Fruit fly (Drosophila melanogaster): Measurements from ENCODE around the gene snsl.

Gene snsl

DNA sequence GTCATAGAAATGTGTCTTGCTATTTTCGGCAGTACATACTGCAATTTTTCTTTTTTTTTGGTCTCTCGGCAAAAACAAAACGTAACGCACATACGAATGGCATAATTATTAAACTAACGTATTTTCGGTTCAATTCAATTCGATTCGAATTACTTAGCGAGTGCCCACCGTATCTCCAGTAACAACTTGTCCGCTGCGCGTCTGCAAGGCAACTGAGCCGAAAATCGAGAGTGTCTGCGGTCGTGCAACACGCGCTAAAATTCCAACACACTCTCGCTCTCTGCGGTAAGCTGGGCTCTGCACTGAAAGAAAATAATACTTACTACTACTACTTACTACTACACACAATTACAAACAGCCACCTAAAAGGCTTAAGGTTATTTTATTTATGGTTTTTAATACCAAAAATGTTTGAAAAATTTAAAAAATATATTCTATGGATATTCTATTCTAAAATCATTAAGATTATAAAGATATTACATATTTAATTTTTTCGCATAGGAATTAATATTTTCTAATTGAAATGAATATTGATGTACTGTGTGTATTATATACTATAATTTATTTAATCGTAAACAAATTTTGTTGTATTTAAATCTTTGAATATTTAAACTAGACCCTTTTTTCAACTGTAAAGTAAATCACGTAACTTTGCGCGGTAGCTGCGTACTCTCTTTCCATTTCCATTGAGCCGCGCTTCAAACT lies at the start of gene snsl (continued):
- TF ChIP-seq HLH3B (GFP tag; IDR thresholded peaks at IDR 0.05) (peak; percentile 38; the same call in 1 of the 2 replicates), nmo (GFP tag; optimal IDR thresholded peaks at IDR 0.05) (peak; percentile 79), CG6683 (GFP tag; optimal IDR thresholded peaks at IDR 0.05) (peak; percentile 19), mirr (GFP tag; optimal IDR thresholded peaks at IDR 0.05) (peak; percentile 0), klu (GFP tag; IDR thresholded peaks at IDR 0.05) (0 out of 2 replicates have a peak, but pooled peaks have one; percentile 21), Mrtf (GFP tag; IDR thresholded peaks at IDR 0.05) (no peak), CG9215 (GFP tag; IDR thresholded peaks at IDR 0.05) (no peak), danr (GFP tag; IDR thresholded peaks at IDR 0.05) (no peak), tin (GFP tag; optimal IDR thresholded peaks at IDR 0.05) (peak; percentile 40), CG5245 (GFP tag; optimal IDR thresholded peaks at IDR 0.05) (peak; percentile 8), Dbx (GFP tag; IDR thresholded peaks at IDR 0.05) (0 out of 3 replicates have a peak, but pooled peaks have one; percentile 14), CG14441 (GFP tag; IDR thresholded peaks at IDR 0.05) (0 out of 2 replicates have a peak, but pooled peaks have one; percentile 25), kni (GFP tag; optimal IDR thresholded peaks at IDR 0.05) (no peak), twi (tag; optimal IDR thresholded peaks at IDR 0.05) (peak; percentile 47), CG1024 (GFP tag; IDR thresholded peaks at IDR 0.05) (no peak), CkIIα-i1 (GFP tag; IDR thresholded peaks at IDR 0.05) (no peak), CG6813 (GFP tag; optimal IDR thresholded peaks at IDR 0.05) (no peak), nerfin-1 (tag; optimal IDR thresholded peaks at IDR 0.05) (peak; percentile 77), lab (GFP tag; optimal IDR thresholded peaks at IDR 0.05) (peak; percentile 56), Usf (GFP tag; optimal IDR thresholded peaks at IDR 0.05) (no peak), HmgZ (tag; optimal IDR thresholded peaks at IDR 0.05) (no peak), exex (tag; optimal IDR thresholded peaks at IDR 0.05) (no peak), Lim3 (GFP tag; IDR thresholded peaks at IDR 0.05) (no peak), CG6765 (GFP tag; optimal IDR thresholded peaks at IDR 0.05) (peak; percentile 3), Nf-YB (GFP tag; optimal IDR thresholded peaks at IDR 0.05) (peak; percentile 56), E2f2 (GFP tag; IDR thresholded peaks at IDR 0.05) (0 out of 2 replicates have a peak, but pooled peaks have one; percentile 20), Sox102F (GFP tag; optimal IDR thresholded peaks at IDR 0.05) (peak; percentile 80), eyg (GFP tag; optimal IDR thresholded peaks at IDR 0.05) (no peak), CG1647 (GFP tag; optimal IDR thresholded peaks at IDR 0.05) (no peak), CG4854 (GFP tag; optimal IDR thresholded peaks at IDR 0.05) (no peak), chif (GFP tag; optimal IDR thresholded peaks at IDR 0.05) (no peak), Myb (GFP tag; optimal IDR thresholded peaks at IDR 0.05) (no peak), CG9932 (GFP tag; IDR thresholded peaks at IDR 0.05) (no peak), CG11723 (GFP tag; optimal IDR thresholded peaks at IDR 0.05) (peak; percentile 35), CG15479 (GFP tag; optimal IDR thresholded peaks at IDR 0.05) (no peak), Deaf1 (tag; optimal IDR thresholded peaks at IDR 0.05) (peak; percentile 59), CG14667 (GFP tag; IDR thresholded peaks at IDR 0.05) (no peak), CG17829 (tag; optimal IDR thresholded peaks at IDR 0.05) (peak; percentile 75), disco-r (GFP tag; optimal IDR thresholded peaks at IDR 0.05) (no peak), stwl (tag; optimal IDR thresholded peaks at IDR 0.05) (no peak), Rfx (GFP tag; IDR thresholded peaks at IDR 0.05) (no peak), CG17568 (GFP tag; optimal IDR thresholded peaks at IDR 0.05) (no peak), Pdp1 (GFP tag; optimal IDR thresholded peaks at IDR 0.05) (peak; percentile 9 to 12), zen2 (GFP tag; IDR thresholded peaks at IDR 0.05; ENCODE audit: partially characterized antibody) (no peak), ewg (GFP tag; optimal IDR thresholded peaks at IDR 0.05) (no peak), sc (optimal IDR thresholded peaks at IDR 0.05) (no peak), sc (GFP tag; optimal IDR thresholded peaks at IDR 0.05) (no peak), CG42726 (GFP tag; IDR thresholded peaks at IDR 0.05; ENCODE audit: partially characterized antibody) (0 out of 2 replicates have a peak, but pooled peaks have one; percentile 36)

Measured in whole organism, embryonic.